Fruit fly (Drosophila melanogaster) whole organism, embryonic: ENCODE measurements around the gene CG4291.
A peak's percentile ranks its signal among the peaks of the same experiment; 100 is the strongest.

Experiments used
- Abd-B ChIP-seq: fragments of 200-800 bp; sonication (Bioruptor generic); optimal IDR thresholded peaks from 2 replicates; lab custom pipeline; 2018; ENCODE audit warnings: missing biosample characterization, mild to moderate bottlenecking, missing genetic modification characterization, moderate library complexity
- Atf3 ChIP-seq: fragments of 200-800 bp; sonication (Bioruptor generic); optimal IDR thresholded peaks from 3 replicates; lab custom pipeline; 2016; ENCODE audit warnings: missing biosample characterization, missing genetic modification characterization
- CG12104 ChIP-seq: fragments of 200-800 bp; sonication (Bioruptor generic); optimal IDR thresholded peaks from 3 replicates; lab custom pipeline; 2016; ENCODE audit warnings: missing biosample characterization, missing genetic modification characterization
- CG13424 ChIP-seq: fragments of 200-800 bp; sonication (Bioruptor generic); optimal IDR thresholded peaks from 2 replicates; lab custom pipeline; 2019; ENCODE audit warnings: missing biosample characterization, mild to moderate bottlenecking, missing genetic modification characterization, moderate library complexity
- CG15514 ChIP-seq: fragments of 200-800 bp; sonication (Bioruptor generic); optimal IDR thresholded peaks from 3 replicates; lab custom pipeline; 2017; ENCODE audit warnings: missing biosample characterization, missing genetic modification characterization, mild to moderate bottlenecking, moderate library complexity, missing genetic modification reagents
- CG16863 ChIP-seq: fragments of 200-800 bp; sonication (Bioruptor generic); optimal IDR thresholded peaks from 3 replicates; lab custom pipeline; 2016; ENCODE audit warnings: missing biosample characterization, missing genetic modification characterization
- CG18262 ChIP-seq: fragments of 200-800 bp; optimal IDR thresholded peaks from 3 replicates; lab custom pipeline; 2019; ENCODE audit warnings: missing biosample characterization, mild to moderate bottlenecking, missing genetic modification characterization, moderate library complexity
- CG18599 ChIP-seq: fragments of 200-800 bp; sonication (Bioruptor generic); optimal IDR thresholded peaks from 3 replicates; lab custom pipeline; 2017; ENCODE audit warnings: missing biosample characterization, missing genetic modification characterization, mild to moderate bottlenecking, moderate library complexity, missing genetic modification reagents
- CG2678 ChIP-seq: fragments of 200-800 bp; sonication (Bioruptor generic); optimal IDR thresholded peaks from 3 replicates; lab custom pipeline; 2019; ENCODE audit warnings: missing biosample characterization, mild to moderate bottlenecking, missing genetic modification characterization, moderate library complexity
- CG2875 ChIP-seq: fragments of 200-800 bp; sonication (Bioruptor generic); optimal IDR thresholded peaks from 2 replicates; lab custom pipeline; 2017; ENCODE audit warnings: missing biosample characterization, mild to moderate bottlenecking, missing genetic modification characterization, missing genetic modification reagents
- CG2889 ChIP-seq: fragments of 200-800 bp; sonication (Bioruptor generic); IDR thresholded peaks from 3 replicates; pipeline ENCODE4 v1.3.6; 2022; ENCODE audit warnings: missing biosample characterization, missing genetic modification characterization
- CG3281 ChIP-seq: fragments of 200-800 bp; sonication (Bioruptor generic); optimal IDR thresholded peaks from 3 replicates; lab custom pipeline; 2017; ENCODE audit warnings: missing biosample characterization, mild to moderate bottlenecking, missing genetic modification characterization
- CG34376 ChIP-seq: fragments of 200-800 bp; sonication (Bioruptor generic); optimal IDR thresholded peaks from 2 replicates; lab custom pipeline; 2018; ENCODE audit warnings: missing biosample characterization, mild to moderate bottlenecking, missing genetic modification characterization
- CG3847 ChIP-seq: fragments of 200-800 bp; sonication (Bioruptor generic); IDR thresholded peaks from 2 replicates; pipeline ENCODE4 v1.3.6; 2022; ENCODE audit warnings: missing biosample characterization, missing genetic modification characterization
- CG7372 ChIP-seq: fragments of 200-800 bp; sonication (Bioruptor generic); IDR thresholded peaks from 2 replicates; pipeline ENCODE4 v1.3.6; 2022; ENCODE audit warnings: missing biosample characterization, missing genetic modification characterization
- CG7556 ChIP-seq: fragments of 200-800 bp; sonication (Bioruptor generic); optimal IDR thresholded peaks from 2 replicates; lab custom pipeline; 2017; ENCODE audit warnings: missing biosample characterization, mild to moderate bottlenecking, missing genetic modification characterization
- CG9215 ChIP-seq: fragments of 200-800 bp; sonication (Bioruptor generic); IDR thresholded peaks from 2 replicates; pipeline ENCODE4 v1.3.6; 2022; ENCODE audit warnings: missing biosample characterization, missing genetic modification characterization
- Ets65A ChIP-seq: fragments of 200-800 bp; sonication (Bioruptor generic); peaks from one replicate; lab custom pipeline; 2016; ENCODE audit warnings: missing biosample characterization, missing genetic modification characterization
- Fer3 ChIP-seq: fragments of 200-800 bp; sonication (Bioruptor generic); optimal IDR thresholded peaks from 2 replicates; lab custom pipeline; 2018; ENCODE audit warnings: missing biosample characterization, mild to moderate bottlenecking, missing genetic modification characterization, moderate library complexity
- HLH3B ChIP-seq: fragments of 200-800 bp; sonication (Bioruptor generic); IDR thresholded peaks from 2 replicates; pipeline ENCODE4 v1.3.6; 2022; ENCODE audit warnings: missing biosample characterization, missing genetic modification characterization
- Hmr ChIP-seq: fragments of 200-800 bp; sonication (Bioruptor generic); optimal IDR thresholded peaks from 3 replicates; lab custom pipeline; 2017; ENCODE audit warnings: mild to moderate bottlenecking, missing biosample characterization, missing genetic modification reagents, missing genetic modification characterization
- Med ChIP-seq: fragments of 200-800 bp; sonication (Bioruptor generic); peaks from one replicate; lab custom pipeline; 2016; ENCODE audit warnings: missing biosample characterization, missing genetic modification characterization, mild to moderate bottlenecking, inconsistent platforms, moderate library complexity
- Meics ChIP-seq: fragments of 200-800 bp; sonication (Bioruptor generic); optimal IDR thresholded peaks from 2 replicates; lab custom pipeline; 2017; ENCODE audit warnings: missing biosample characterization, mild to moderate bottlenecking, missing genetic modification characterization
- NFAT ChIP-seq: fragments of 200-800 bp; sonication (Bioruptor generic); IDR thresholded peaks from 2 replicates; pipeline ENCODE4 v1.3.6; 2022; ENCODE audit warnings: missing biosample characterization, missing genetic modification characterization
- Oli ChIP-seq: fragments of 200-800 bp; sonication (Bioruptor generic); optimal IDR thresholded peaks from 2 replicates; lab custom pipeline; 2018; ENCODE audit warnings: missing biosample characterization, mild to moderate bottlenecking, missing genetic modification characterization, moderate library complexity
- Pdp1 ChIP-seq, 2 experiments: fragments of 200-800 bp; sonication (Bioruptor generic); optimal IDR thresholded peaks; 3 replicates each; lab custom pipeline; 2016; ENCODE audit warnings: missing biosample characterization in 2 of 2, missing genetic modification characterization in 2 of 2, mild to moderate bottlenecking in 1 of 2, moderate library complexity in 1 of 2
- Poxn ChIP-seq: fragments of 200-800 bp; sonication (Bioruptor generic); IDR thresholded peaks from 2 replicates; pipeline ENCODE4 v1.3.6; 2022; ENCODE audit warnings: missing biosample characterization, missing genetic modification characterization
- Rfx ChIP-seq: fragments of 200-800 bp; sonication (Bioruptor generic); IDR thresholded peaks from 2 replicates; pipeline ENCODE4 v1.3.6; 2022; ENCODE audit warnings: missing biosample characterization, missing genetic modification characterization
- Sox102F ChIP-seq: fragments of 200-800 bp; sonication (Bioruptor generic); optimal IDR thresholded peaks from 2 replicates; lab custom pipeline; 2018; ENCODE audit warnings: missing biosample characterization, mild to moderate bottlenecking, missing genetic modification characterization, moderate library complexity
- Sry-β ChIP-seq: fragments of 200-800 bp; sonication (Bioruptor generic); optimal IDR thresholded peaks from 2 replicates; lab custom pipeline; 2018; ENCODE audit warnings: missing biosample characterization, mild to moderate bottlenecking, missing genetic modification characterization, moderate library complexity
- bbx ChIP-seq: fragments of 200-800 bp; sonication (Bioruptor generic); IDR thresholded peaks from 2 replicates; pipeline ENCODE4 v1.3.6; 2022; ENCODE audit warnings: missing biosample characterization, missing genetic modification characterization; ENCODE audit not compliant: partially characterized antibody
- bsh ChIP-seq, 2 experiments: fragments of 200-800 bp; sonication (Bioruptor generic); optimal IDR thresholded peaks; 2 replicates each; lab custom pipeline; 2017 to 2018; ENCODE audit warnings: mild to moderate bottlenecking in 2 of 2, missing biosample characterization in 2 of 2, missing genetic modification characterization in 2 of 2, moderate library complexity in 1 of 2
- chm ChIP-seq: fragments of 200-800 bp; sonication (Bioruptor generic); IDR thresholded peaks from 2 replicates; pipeline ENCODE4 v1.3.6; 2022; ENCODE audit warnings: missing biosample characterization, missing genetic modification characterization
- crp ChIP-seq, 2 experiments: fragments of 200-800 bp; sonication (Bioruptor generic); optimal IDR thresholded peaks; 2 replicates in 1 of 2; 3 replicates in 1 of 2; lab custom pipeline; 2017; ENCODE audit warnings: missing biosample characterization in 2 of 2, missing genetic modification characterization in 2 of 2, mild to moderate bottlenecking in 1 of 2, moderate library complexity in 1 of 2
- dmrt99B ChIP-seq: fragments of 200-800 bp; sonication (Bioruptor generic); optimal IDR thresholded peaks from 2 replicates; lab custom pipeline; 2018; ENCODE audit warnings: missing biosample characterization, mild to moderate bottlenecking, missing genetic modification characterization, moderate library complexity
- dpn ChIP-seq, 2 experiments: fragments of 200-800 bp; sonication (Bioruptor generic); optimal IDR thresholded peaks; 3 replicates each; lab custom pipeline; 2016; ENCODE audit warnings: missing biosample characterization in 2 of 2, missing genetic modification characterization in 2 of 2
- dysf ChIP-seq: fragments of 200-800 bp; sonication (Bioruptor generic); IDR thresholded peaks from 3 replicates; pipeline ENCODE4 v1.3.6; 2022; ENCODE audit warnings: missing biosample characterization, missing genetic modification characterization
- grau ChIP-seq: fragments of 200-800 bp; optimal IDR thresholded peaks from 3 replicates; lab custom pipeline; 2019; ENCODE audit warnings: missing biosample characterization, mild to moderate bottlenecking, missing genetic modification characterization, moderate library complexity
- ind ChIP-seq: fragments of 200-800 bp; sonication (Bioruptor generic); optimal IDR thresholded peaks from 3 replicates; lab custom pipeline; 2016; ENCODE audit warnings: missing biosample characterization, missing genetic modification characterization
- kay ChIP-seq: fragments of 200-800 bp; sonication (Bioruptor generic); optimal IDR thresholded peaks from 2 replicates; lab custom pipeline; 2016; ENCODE audit warnings: missing biosample characterization, missing genetic modification characterization
- lilli ChIP-seq: fragments of 200-800 bp; sonication (Bioruptor generic); optimal IDR thresholded peaks from 3 replicates; lab custom pipeline; 2016; ENCODE audit warnings: missing biosample characterization, missing genetic modification characterization
- lmd ChIP-seq: fragments of 200-800 bp; sonication (Bioruptor generic); IDR thresholded peaks from 2 replicates; pipeline ENCODE4 v1.3.6; 2022; ENCODE audit warnings: missing biosample characterization, missing genetic modification characterization
- mam ChIP-seq: fragments of 200-800 bp; sonication (Bioruptor generic); optimal IDR thresholded peaks from 3 replicates; lab custom pipeline; 2016; ENCODE audit warnings: missing biosample characterization, missing genetic modification characterization
- nau ChIP-seq: fragments of 200-800 bp; sonication (Bioruptor generic); optimal IDR thresholded peaks from 3 replicates; lab custom pipeline; 2017; ENCODE audit warnings: missing biosample characterization, mild to moderate bottlenecking, missing genetic modification characterization, missing genetic modification reagents
- peb ChIP-seq: fragments of 200-800 bp; sonication (Bioruptor generic); IDR thresholded peaks from 2 replicates; pipeline ENCODE4 v1.3.6; 2022; ENCODE audit warnings: missing biosample characterization, missing genetic modification characterization
- pho ChIP-seq: fragments of 200-800 bp; sonication (Bioruptor generic); optimal IDR thresholded peaks from 2 replicates; lab custom pipeline; 2016; ENCODE audit warnings: missing biosample characterization, missing genetic modification characterization
- scrt ChIP-seq: fragments of 200-800 bp; sonication (Bioruptor generic); optimal IDR thresholded peaks from 2 replicates; lab custom pipeline; 2018; ENCODE audit warnings: missing biosample characterization, mild to moderate bottlenecking, missing genetic modification characterization, moderate library complexity
- tin ChIP-seq: fragments of 200-800 bp; sonication (Bioruptor generic); optimal IDR thresholded peaks from 3 replicates; lab custom pipeline; 2016; ENCODE audit warnings: missing biosample characterization, missing genetic modification characterization
- vvl ChIP-seq: fragments of 200-800 bp; sonication (Bioruptor generic); IDR thresholded peaks from 2 replicates; pipeline ENCODE4 v1.3.6; 2022; ENCODE audit warnings: missing biosample characterization, missing genetic modification characterization
- zfh1 ChIP-seq: fragments of 200-800 bp; sonication (Bioruptor generic); IDR thresholded peaks from 3 replicates; pipeline ENCODE4 v1.3.6; 2022; ENCODE audit warnings: missing biosample characterization, missing genetic modification characterization

Gene CG4291

dm6 chr2L:886743-887142 lies 34.2 kb upstream of the CG4291 start (continued):
- TF ChIP-seq mam (GFP tag; lab: Kevin White, UChicago): peak; percentile 34
- TF ChIP-seq Rfx: peak; percentile 42; the same call in 1 of the 2 replicates
- no peak for TF ChIP-seq Atf3 (GFP tag; lab: Kevin White, UChicago)
- TF ChIP-seq CG9215 (GFP tag; lab: Robert Waterston, UW): no peak
- no peak for TF ChIP-seq kay (GFP tag; lab: Kevin White, UChicago)
- TF ChIP-seq bsh (GFP tag; optimal IDR thresholded peaks at IDR 0.05; lab: Kevin White, UChicago): peak in 1 of 2 experiments; percentile 17
- no peak for TF ChIP-seq scrt (GFP tag; lab: Kevin White, UChicago)
- TF ChIP-seq dysf: 0 out of 3 replicates have a peak, but pooled peaks have one; percentile 11
- TF ChIP-seq dpn (GFP tag; optimal IDR thresholded peaks at IDR 0.05; lab: Kevin White, UChicago): peak in 1 of 2 experiments; percentile 8
- TF ChIP-seq Sry-β: no peak
- TF ChIP-seq Poxn (GFP tag; lab: Robert Waterston, UW): no peak
- TF ChIP-seq peb: no peak
- TF ChIP-seq Ets65A (GFP tag; lab: Kevin White, UChicago): peak; percentile 71
- no peak for TF ChIP-seq crp (GFP tag; optimal IDR thresholded peaks at IDR 0.05; lab: Kevin White, UChicago)
- no peak for TF ChIP-seq bbx (GFP tag; lab: Robert Waterston, UW)
- peak; percentile 42 for TF ChIP-seq Sox102F (GFP tag; lab: Kevin White, UChicago)
- TF ChIP-seq CG7556 (GFP tag; lab: Kevin White, UChicago): peak; percentile 44
- TF ChIP-seq CG16863 (GFP tag; lab: Kevin White, UChicago): no peak
- TF ChIP-seq HLH3B (GFP tag; lab: Robert Waterston, UW): no peak
- TF ChIP-seq CG2889: 0 out of 3 replicates have a peak, but pooled peaks have one; percentile 20
- TF ChIP-seq pho (GFP tag; lab: Kevin White, UChicago): no peak
- peak; percentile 29 for TF ChIP-seq Meics (GFP tag; lab: Kevin White, UChicago)
- peak; percentile 23; the same call in 1 of the 2 replicates for TF ChIP-seq lmd (GFP tag; lab: Robert Waterston, UW)
- peak; percentile 18 for TF ChIP-seq CG15514 (GFP tag; lab: Kevin White, UChicago)
- TF ChIP-seq tin (GFP tag; lab: Kevin White, UChicago): no peak
- peak; percentile 34 for TF ChIP-seq Fer3 (tag; lab: Kevin White, UChicago)
- no peak for TF ChIP-seq nau (GFP tag; lab: Kevin White, UChicago)
- peak; percentile 55 for TF ChIP-seq Hmr (GFP tag; lab: Kevin White, UChicago)
- peak; percentile 19 for TF ChIP-seq CG3281 (GFP tag; lab: Kevin White, UChicago)
- TF ChIP-seq chm (GFP tag; lab: Robert Waterston, UW): no peak
- peak; percentile 20 for TF ChIP-seq Oli (tag; lab: Kevin White, UChicago)
- peak; percentile 54 for TF ChIP-seq dmrt99B
- TF ChIP-seq vvl (GFP tag; lab: Robert Waterston, UW): 0 out of 2 replicates have a peak, but pooled peaks have one; percentile 20
- no peak for TF ChIP-seq CG3847 (GFP tag; lab: Robert Waterston, UW)
- peak; percentile 62 for TF ChIP-seq CG18599 (GFP tag; lab: Kevin White, UChicago)
- no peak for TF ChIP-seq Pdp1 (GFP tag; optimal IDR thresholded peaks at IDR 0.05; lab: Kevin White, UChicago)
- TF ChIP-seq CG13424: peak; percentile 5
- TF ChIP-seq Abd-B (GFP tag; lab: Kevin White, UChicago): no peak
- no peak for TF ChIP-seq CG34376 (GFP tag; lab: Kevin White, UChicago)
- no peak for TF ChIP-seq NFAT (GFP tag; lab: Robert Waterston, UW)
- no peak for TF ChIP-seq CG18262 (tag; lab: Kevin White, UChicago)
- peak; percentile 54 for TF ChIP-seq CG2678 (tag; lab: Kevin White, UChicago)
- TF ChIP-seq lilli (GFP tag; lab: Kevin White, UChicago): peak; percentile 17
- TF ChIP-seq grau (tag; lab: Kevin White, UChicago): peak; percentile 11
- TF ChIP-seq CG7372: no peak
- no peak for TF ChIP-seq CG12104 (GFP tag; lab: Kevin White, UChicago)
- no peak for TF ChIP-seq CG2875 (GFP tag; lab: Kevin White, UChicago)
- 0 out of 3 replicates have a peak, but pooled peaks have one; percentile 32 for TF ChIP-seq zfh1 (GFP tag; lab: Robert Waterston, UW)
- peak; percentile 29 for TF ChIP-seq ind (GFP tag; lab: Kevin White, UChicago)
- TF ChIP-seq Med: peak; percentile 76
